Worm (Caenorhabditis elegans): Measurements from ENCODE around the gene F15H10.5.

- TF ChIP-seq him-1 (tag; optimal IDR thresholded peaks at IDR 0.05) (no peak), W03F9.2 (tag; optimal IDR thresholded peaks at IDR 0.05) (no peak), dao-5 (tag; optimal IDR thresholded peaks at IDR 0.05) (no peak)
Measured at ce11 chrV:10457247-10457646, 38.4 kb upstream of the F15H10.5 start, which contains the start of gene F22E12.1.

Measured in whole organism, L4/young adult.